Worm (Caenorhabditis elegans): ENCODE measurements around the gene lpr-4.

- TF ChIP-seq sptf-1 (tag; optimal IDR thresholded peaks at IDR 0.05), result no peak
- no peak for TF ChIP-seq M03D4.4 (tag; optimal IDR thresholded peaks at IDR 0.05)
- no peak for TF ChIP-seq pha-4 (tag; optimal IDR thresholded peaks at IDR 0.05)
- TF ChIP-seq unc-62 (GFP tag; optimal IDR thresholded peaks at IDR 0.05), result no peak
- no peak for TF ChIP-seq drap-1 (GFP tag; optimal IDR thresholded peaks at IDR 0.05)
- TF ChIP-seq sem-2 (GFP tag; optimal IDR thresholded peaks at IDR 0.05), result no peak
- no peak for TF ChIP-seq lin-13 (tag; optimal IDR thresholded peaks at IDR 0.05)
- no peak for TF ChIP-seq bed-3 (GFP tag; optimal IDR thresholded peaks at IDR 0.05)
Observed at ce11 chrX:11033128-11033951, 31.6 kb upstream of the lpr-4 start.

Data from whole organism, mixed stage, embryonic.